Worm (Caenorhabditis elegans): Measurements from ENCODE around the gene Y22D7AR.7.
A peak's percentile ranks its signal among the peaks of the same experiment; 100 is the strongest.

The Y22D7AR.7 gene

ce11 chrIII:1668519-1668918 is 19.4 kb downstream of the Y22D7AR.7 start, which contains the start of gene glb-30:
TSS of gene glb-30 (minus strand) at chrIII:1668619.
- TF ChIP-seq C38D4.7 (GFP tag; optimal IDR thresholded peaks at IDR 0.05) = no peak
- TF ChIP-seq Y22D7AL.16 (tag; optimal IDR thresholded peaks at IDR 0.05) = peak; percentile 13

- TF ChIP-seq ceh-48 (tag; optimal IDR thresholded peaks at IDR 0.05) = peak; percentile 15
- no peak for TF ChIP-seq pat-9 (tag; optimal IDR thresholded peaks at IDR 0.05)
These were observed 21.0 kb downstream of the Y22D7AR.7 start for ce11 chrIII:1666893-1667292.

ce11 chrIII:1665799-1666308 is 22.0 kb downstream of the Y22D7AR.7 start, which contains the start of gene Y22D7AR.3:
TSS of gene Y22D7AR.3 (minus strand) at chrIII:1665849.
- TF ChIP-seq F13H6.1 (tag; optimal IDR thresholded peaks at IDR 0.05) (no peak), npax-4 (tag; optimal IDR thresholded peaks at IDR 0.05) (no peak), pax-1 (tag; optimal IDR thresholded peaks at IDR 0.05) (no peak), ceh-24 (tag; optimal IDR thresholded peaks at IDR 0.05) (no peak), pat-9 (tag; optimal IDR thresholded peaks at IDR 0.05) (no peak), dmd-4 (tag; optimal IDR thresholded peaks at IDR 0.05; ENCODE audit: borderline replicate concordance) (no peak), fkh-6 (tag; optimal IDR thresholded peaks at IDR 0.05) (no peak), ceh-19 (GFP tag; optimal IDR thresholded peaks at IDR 0.05) (no peak), eyg-1 (tag; optimal IDR thresholded peaks at IDR 0.05) (no peak), pha-4 (tag; optimal IDR thresholded peaks at IDR 0.05) (no peak), ceh-2 (tag; optimal IDR thresholded peaks at IDR 0.05) (no peak), nhr-11 (tag; optimal IDR thresholded peaks at IDR 0.05) (no peak), pag-3 (tag; optimal IDR thresholded peaks at IDR 0.05; ENCODE audit: borderline replicate concordance) (no peak), odd-2 (tag; optimal IDR thresholded peaks at IDR 0.05) (no peak), ceh-14 (tag; optimal IDR thresholded peaks at IDR 0.05) (no peak)

DNA sequence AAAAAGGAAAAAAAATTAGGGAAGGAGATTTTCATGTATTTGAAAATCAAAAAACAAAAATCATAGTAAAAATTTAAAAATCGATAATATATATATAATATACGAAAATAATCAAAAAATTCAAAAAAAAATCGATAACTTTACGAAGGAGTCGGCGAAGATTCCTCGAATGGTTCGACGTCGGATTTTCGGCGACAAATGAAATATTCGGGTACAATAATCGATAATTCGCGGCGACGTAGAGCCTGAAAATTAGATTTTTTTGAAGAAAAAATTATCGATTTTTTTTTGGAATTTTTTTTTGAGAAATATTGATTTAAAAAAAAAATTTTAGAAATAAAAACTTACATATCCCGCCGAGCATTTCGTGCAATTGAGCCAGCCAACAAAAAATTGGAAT is 22.5 kb downstream of the Y22D7AR.7 start:
- no peak for TF ChIP-seq ceh-34 (tag; optimal IDR thresholded peaks at IDR 0.05)
- TF ChIP-seq ceh-14 (tag; optimal IDR thresholded peaks at IDR 0.05) = no peak
- TF ChIP-seq ama-1 (optimal IDR thresholded peaks at IDR 0.05) = no peak
- no peak for TF ChIP-seq C38D4.7 (GFP tag; optimal IDR thresholded peaks at IDR 0.05)
- no peak for TF ChIP-seq ceh-31 (tag; optimal IDR thresholded peaks at IDR 0.05)
- no peak for TF ChIP-seq hlh-8 (tag; optimal IDR thresholded peaks at IDR 0.05)
- no peak for TF ChIP-seq tbx-7 (tag; optimal IDR thresholded peaks at IDR 0.05)
- no peak for TF ChIP-seq elt-4 (tag; optimal IDR thresholded peaks at IDR 0.05)
- no peak for TF ChIP-seq sdc-2 (tag; optimal IDR thresholded peaks at IDR 0.05)
- no peak for TF ChIP-seq lin-11 (tag; optimal IDR thresholded peaks at IDR 0.05)
- no peak for TF ChIP-seq K02D7.2 (tag; optimal IDR thresholded peaks at IDR 0.05)
- TF ChIP-seq pha-2 (tag; optimal IDR thresholded peaks at IDR 0.05) = no peak
- TF ChIP-seq hlh-6 (tag; optimal IDR thresholded peaks at IDR 0.05) = no peak

DNA sequence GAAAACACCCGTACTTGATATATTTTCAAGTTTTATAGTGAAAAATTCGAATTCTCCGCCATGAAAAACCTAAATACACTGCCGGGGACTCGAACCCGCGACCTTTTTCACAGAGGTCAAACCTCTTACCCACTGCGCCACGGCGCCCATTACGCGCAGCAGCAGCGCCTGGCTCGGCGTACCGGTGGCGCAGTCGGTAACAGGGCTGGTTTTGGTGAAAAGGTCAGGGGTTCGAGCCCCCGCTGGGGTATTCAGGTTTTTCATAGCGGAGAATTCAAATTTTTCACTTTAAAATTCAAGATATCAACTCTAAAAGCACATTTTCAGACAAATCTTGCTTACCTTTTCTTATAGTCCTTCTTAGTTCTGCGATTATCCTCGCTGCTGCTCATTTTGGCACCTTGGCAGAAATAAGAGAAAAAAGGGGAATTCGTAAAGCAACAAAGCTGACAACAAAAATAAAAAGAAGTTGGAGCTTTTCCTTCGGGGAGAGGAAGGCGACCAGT is 23.1 kb downstream of the Y22D7AR.7 start, which contains the start of gene Y22D7AL.16:
Gene Y22D7AL.16, minus strand, starts transcription at position 456 of the 506 bp plus-strand sequence.
- 0 out of 2 replicates have a peak, but pooled peaks have one; percentile 42 for TF ChIP-seq ceh-45 (GFP tag; IDR thresholded peaks at IDR 0.05)
- TF ChIP-seq sox-4 (tag; optimal IDR thresholded peaks at IDR 0.05) = no peak

ce11 chrIII:1663056-1663455 is 24.8 kb downstream of the Y22D7AR.7 start:
- TF ChIP-seq F13H6.1 (tag; optimal IDR thresholded peaks at IDR 0.05) (no peak), ceh-45 (GFP tag; IDR thresholded peaks at IDR 0.05) (no peak), ceh-24 (tag; optimal IDR thresholded peaks at IDR 0.05) (no peak), ceh-19 (GFP tag; optimal IDR thresholded peaks at IDR 0.05) (no peak), zip-5 (tag; optimal IDR thresholded peaks at IDR 0.05) (no peak), hlh-6 (tag; optimal IDR thresholded peaks at IDR 0.05) (no peak), pag-3 (tag; optimal IDR thresholded peaks at IDR 0.05; ENCODE audit: borderline replicate concordance) (no peak), pros-1 (tag; optimal IDR thresholded peaks at IDR 0.05) (no peak), eyg-1 (tag; optimal IDR thresholded peaks at IDR 0.05) (no peak), K09A11.1 (tag; optimal IDR thresholded peaks at IDR 0.05; ENCODE audit: insufficient read depth) (no peak), ceh-18 (tag; optimal IDR thresholded peaks at IDR 0.05) (no peak)
